Fruit fly (Drosophila melanogaster) whole organism, embryonic: ENCODE measurements around the gene ari-1.
A peak's percentile ranks its signal among the peaks of the same experiment; 100 is the strongest.

Experiments used
- Antp ChIP-seq: fragments of 200-800 bp; sonication (Bioruptor generic); optimal IDR thresholded peaks from 3 replicates; lab custom pipeline; 2016; ENCODE audit warnings: missing biosample characterization, missing genetic modification characterization
- B-H2 ChIP-seq: fragments of 200-800 bp; sonication (Bioruptor generic); optimal IDR thresholded peaks from 2 replicates; lab custom pipeline; 2018; ENCODE audit warnings: missing biosample characterization, mild to moderate bottlenecking, missing genetic modification characterization
- CG10321 ChIP-seq: fragments of 200-800 bp; sonication (Bioruptor generic); IDR thresholded peaks from 2 replicates; pipeline ENCODE4 v1.3.6; 2022; ENCODE audit warnings: missing biosample characterization, missing genetic modification characterization
- CG10462 ChIP-seq: fragments of 200-800 bp; sonication (Bioruptor generic); optimal IDR thresholded peaks from 2 replicates; lab custom pipeline; 2016; ENCODE audit warnings: missing biosample characterization, missing genetic modification characterization
- CG10543 ChIP-seq: fragments of 200-800 bp; sonication (Bioruptor generic); optimal IDR thresholded peaks from 3 replicates; lab custom pipeline; 2017; ENCODE audit warnings: missing biosample characterization, mild to moderate bottlenecking, missing genetic modification characterization, moderate library complexity
- CG10565 ChIP-seq: fragments of 200-800 bp; sonication (Bioruptor generic); optimal IDR thresholded peaks from 3 replicates; lab custom pipeline; 2016; ENCODE audit warnings: missing biosample characterization, mild to moderate bottlenecking, missing genetic modification characterization
- CG10654 ChIP-seq: fragments of 200-800 bp; sonication (Bioruptor generic); optimal IDR thresholded peaks from 2 replicates; lab custom pipeline; 2016; ENCODE audit warnings: missing biosample characterization, missing genetic modification characterization
- CG10979 ChIP-seq: fragments of 200-800 bp; sonication (Bioruptor generic); optimal IDR thresholded peaks from 2 replicates; lab custom pipeline; 2018; ENCODE audit warnings: missing biosample characterization, mild to moderate bottlenecking, missing genetic modification characterization, moderate library complexity
- CG11093 ChIP-seq: fragments of 200-800 bp; sonication (Bioruptor generic); IDR thresholded peaks from 3 replicates; pipeline ENCODE4 v1.3.6; 2022; ENCODE audit warnings: missing biosample characterization, missing genetic modification characterization
- CG11560 ChIP-seq: fragments of 200-800 bp; sonication (Bioruptor generic); IDR thresholded peaks from 3 replicates; pipeline ENCODE4 v1.3.6; 2022; ENCODE audit warnings: missing biosample characterization, missing genetic modification characterization
- CG12155 ChIP-seq: fragments of 200-800 bp; sonication (Bioruptor generic); optimal IDR thresholded peaks from 3 replicates; lab custom pipeline; 2016; ENCODE audit warnings: missing biosample characterization, missing genetic modification characterization
- CG12236 ChIP-seq: fragments of 200-800 bp; sonication (Bioruptor generic); optimal IDR thresholded peaks from 2 replicates; lab custom pipeline; 2016; ENCODE audit warnings: missing biosample characterization, missing genetic modification characterization
- CG12942 ChIP-seq: fragments of 200-800 bp; sonication (Bioruptor generic); optimal IDR thresholded peaks from 3 replicates; lab custom pipeline; 2016; ENCODE audit warnings: missing biosample characterization, missing genetic modification characterization
- CG13296 ChIP-seq: fragments of 200-800 bp; sonication (Bioruptor generic); optimal IDR thresholded peaks from 3 replicates; lab custom pipeline; 2018; ENCODE audit warnings: missing biosample characterization, mild to moderate bottlenecking, missing genetic modification characterization
- CG14441 ChIP-seq: fragments of 200-800 bp; sonication (Bioruptor generic); IDR thresholded peaks from 2 replicates; pipeline ENCODE4 v1.3.6; 2022; ENCODE audit warnings: missing biosample characterization, missing genetic modification characterization
- CG17328 ChIP-seq: fragments of 200-800 bp; sonication (Bioruptor generic); IDR thresholded peaks from 2 replicates; pipeline ENCODE4 v1.3.6; 2022; ENCODE audit warnings: missing biosample characterization, missing genetic modification characterization
- CG17361 ChIP-seq: fragments of 200-800 bp; sonication (Bioruptor generic); IDR thresholded peaks from 3 replicates; pipeline ENCODE4 v1.3.6; 2022; ENCODE audit warnings: missing biosample characterization, missing genetic modification characterization
- CG1792 ChIP-seq: fragments of 200-800 bp; sonication (Bioruptor generic); optimal IDR thresholded peaks from 2 replicates; lab custom pipeline; 2016; ENCODE audit warnings: missing biosample characterization, missing genetic modification characterization
- CG30020 ChIP-seq: fragments of 200-800 bp; optimal IDR thresholded peaks from 2 replicates; lab custom pipeline; 2019; ENCODE audit warnings: missing biosample characterization, mild to moderate bottlenecking, missing genetic modification characterization, moderate library complexity
- CG33213 ChIP-seq: fragments of 200-800 bp; sonication (Bioruptor generic); optimal IDR thresholded peaks from 3 replicates; lab custom pipeline; 2016; ENCODE audit warnings: missing biosample characterization, missing genetic modification characterization
- CG42726 ChIP-seq: fragments of 200-800 bp; sonication (Bioruptor generic); IDR thresholded peaks from 2 replicates; pipeline ENCODE4 v1.3.6; 2022; ENCODE audit warnings: missing biosample characterization, missing genetic modification characterization; ENCODE audit not compliant: partially characterized antibody
- CG5180 ChIP-seq: fragments of 200-800 bp; sonication (Bioruptor generic); optimal IDR thresholded peaks from 3 replicates; lab custom pipeline; 2017; ENCODE audit warnings: missing biosample characterization, missing genetic modification characterization, mild to moderate bottlenecking, moderate library complexity, missing genetic modification reagents
- CG6765 ChIP-seq: fragments of 200-800 bp; sonication (Bioruptor generic); optimal IDR thresholded peaks from 3 replicates; lab custom pipeline; 2017; ENCODE audit warnings: missing biosample characterization, mild to moderate bottlenecking, missing genetic modification characterization
- CG6854 ChIP-seq: fragments of 200-800 bp; sonication (Bioruptor generic); optimal IDR thresholded peaks from 3 replicates; lab custom pipeline; 2017; ENCODE audit warnings: missing biosample characterization, mild to moderate bottlenecking, missing genetic modification characterization
- CG8359 ChIP-seq: fragments of 200-800 bp; sonication (Bioruptor generic); optimal IDR thresholded peaks from 2 replicates; lab custom pipeline; 2017; ENCODE audit warnings: missing biosample characterization, mild to moderate bottlenecking, missing genetic modification characterization, borderline replicate concordance
- CG9437 ChIP-seq: fragments of 200-800 bp; sonication (Bioruptor generic); optimal IDR thresholded peaks from 2 replicates; lab custom pipeline; 2018; ENCODE audit warnings: missing biosample characterization, mild to moderate bottlenecking, missing genetic modification characterization
- CG9797 ChIP-seq: fragments of 200-800 bp; sonication (Bioruptor generic); optimal IDR thresholded peaks from 3 replicates; lab custom pipeline; 2018; ENCODE audit warnings: missing biosample characterization, mild to moderate bottlenecking, missing genetic modification characterization
- Dbx ChIP-seq: fragments of 200-800 bp; sonication (Bioruptor generic); IDR thresholded peaks from 3 replicates; pipeline ENCODE4 v1.3.6; 2022; ENCODE audit warnings: missing biosample characterization, missing genetic modification characterization
- Dp ChIP-seq: fragments of 200-800 bp; sonication (Bioruptor generic); optimal IDR thresholded peaks from 2 replicates; lab custom pipeline; 2018; ENCODE audit warnings: missing biosample characterization, mild to moderate bottlenecking, missing genetic modification characterization, moderate library complexity
- HLH4C ChIP-seq: fragments of 200-800 bp; sonication (Bioruptor generic); IDR thresholded peaks from 3 replicates; pipeline ENCODE4 v1.3.6; 2022; ENCODE audit warnings: missing biosample characterization, missing genetic modification characterization; ENCODE audit not compliant: partially characterized antibody
- HmgD ChIP-seq: fragments of 200-800 bp; sonication (Bioruptor generic); optimal IDR thresholded peaks from 3 replicates; lab custom pipeline; 2016; ENCODE audit warnings: missing biosample characterization, missing genetic modification characterization
- Hr39 ChIP-seq: fragments of >200 bp; optimal IDR thresholded peaks from 2 replicates; lab custom pipeline; 2017
- Myb ChIP-seq: fragments of 200-800 bp; sonication (Bioruptor generic); optimal IDR thresholded peaks from 2 replicates; lab custom pipeline; 2016; ENCODE audit warnings: missing biosample characterization, missing genetic modification characterization
- Nf-YC ChIP-seq: fragments of 200-800 bp; optimal IDR thresholded peaks from 3 replicates; lab custom pipeline; 2019; ENCODE audit warnings: missing biosample characterization, mild to moderate bottlenecking, missing genetic modification characterization, moderate library complexity
- Oaz ChIP-seq: fragments of 200-800 bp; sonication (Bioruptor generic); IDR thresholded peaks from 2 replicates; pipeline ENCODE4 v1.3.6; 2022; ENCODE audit warnings: missing biosample characterization, missing genetic modification characterization
- Optix ChIP-seq: fragments of 200-800 bp; sonication (Bioruptor generic); IDR thresholded peaks from 3 replicates; pipeline ENCODE4 v1.3.6; 2022; ENCODE audit warnings: missing biosample characterization, missing genetic modification characterization
- Pdp1 ChIP-seq, 2 experiments: fragments of 200-800 bp; sonication (Bioruptor generic); optimal IDR thresholded peaks; 3 replicates each; lab custom pipeline; 2016; ENCODE audit warnings: missing biosample characterization in 2 of 2, missing genetic modification characterization in 2 of 2, mild to moderate bottlenecking in 1 of 2, moderate library complexity in 1 of 2
- Vsx1 ChIP-seq: fragments of 200-800 bp; sonication (Bioruptor generic); optimal IDR thresholded peaks from 2 replicates; lab custom pipeline; 2017; ENCODE audit warnings: missing biosample characterization, mild to moderate bottlenecking, missing genetic modification characterization, missing genetic modification reagents
- YL-1 ChIP-seq: fragments of 200-800 bp; sonication (Bioruptor generic); optimal IDR thresholded peaks from 3 replicates; lab custom pipeline; 2017; ENCODE audit warnings: missing biosample characterization, mild to moderate bottlenecking, missing genetic modification characterization
- chif ChIP-seq, 2 experiments: fragments of 200-800 bp; sonication (Bioruptor generic); optimal IDR thresholded peaks; 3 replicates each; lab custom pipeline; 2016; ENCODE audit warnings: missing biosample characterization in 2 of 2, missing genetic modification characterization in 2 of 2
- crol ChIP-seq: fragments of 200-800 bp; sonication (Bioruptor generic); IDR thresholded peaks from 2 replicates; pipeline ENCODE4 v1.3.6; 2022; ENCODE audit warnings: missing biosample characterization, missing genetic modification characterization
- dysf ChIP-seq: fragments of 200-800 bp; sonication (Bioruptor generic); IDR thresholded peaks from 3 replicates; pipeline ENCODE4 v1.3.6; 2022; ENCODE audit warnings: missing biosample characterization, missing genetic modification characterization
- fd3F ChIP-seq: fragments of 200-800 bp; sonication (Bioruptor generic); optimal IDR thresholded peaks from 2 replicates; lab custom pipeline; 2018; ENCODE audit warnings: missing biosample characterization, mild to moderate bottlenecking, missing genetic modification characterization, moderate library complexity
- gt ChIP-seq: fragments of 200-800 bp; sonication (Bioruptor generic); IDR thresholded peaks from 2 replicates; pipeline ENCODE4 v1.3.6; 2022; ENCODE audit warnings: missing biosample characterization, missing genetic modification characterization
- nerfin-1 ChIP-seq: fragments of 200-800 bp; sonication (Bioruptor generic); optimal IDR thresholded peaks from 3 replicates; lab custom pipeline; 2019; ENCODE audit warnings: missing biosample characterization, mild to moderate bottlenecking, missing genetic modification characterization, moderate library complexity
- onecut ChIP-seq: fragments of 200-800 bp; sonication (Bioruptor generic); IDR thresholded peaks from 2 replicates; pipeline ENCODE4 v1.3.6; 2022; ENCODE audit warnings: missing biosample characterization, missing genetic modification characterization
- peb ChIP-seq: fragments of 200-800 bp; sonication (Bioruptor generic); IDR thresholded peaks from 2 replicates; pipeline ENCODE4 v1.3.6; 2022; ENCODE audit warnings: missing biosample characterization, missing genetic modification characterization
- pita ChIP-seq: fragments of 200-800 bp; sonication (Bioruptor generic); optimal IDR thresholded peaks from 2 replicates; lab custom pipeline; 2017; ENCODE audit warnings: missing biosample characterization, mild to moderate bottlenecking, missing genetic modification characterization
- trh ChIP-seq: fragments of 200-800 bp; sonication (Bioruptor generic); optimal IDR thresholded peaks from 2 replicates; lab custom pipeline; 2016; ENCODE audit warnings: missing biosample characterization, missing genetic modification characterization
- unpg ChIP-seq: fragments of 200-800 bp; sonication (Bioruptor generic); optimal IDR thresholded peaks from 3 replicates; lab custom pipeline; 2018; ENCODE audit warnings: missing biosample characterization, mild to moderate bottlenecking, missing genetic modification characterization, moderate library complexity
- wdn ChIP-seq: fragments of 200-800 bp; sonication (Bioruptor generic); IDR thresholded peaks from 2 replicates; pipeline ENCODE4 v1.3.6; 2022; ENCODE audit warnings: missing biosample characterization, missing genetic modification characterization

The ari-1 gene

DNA sequence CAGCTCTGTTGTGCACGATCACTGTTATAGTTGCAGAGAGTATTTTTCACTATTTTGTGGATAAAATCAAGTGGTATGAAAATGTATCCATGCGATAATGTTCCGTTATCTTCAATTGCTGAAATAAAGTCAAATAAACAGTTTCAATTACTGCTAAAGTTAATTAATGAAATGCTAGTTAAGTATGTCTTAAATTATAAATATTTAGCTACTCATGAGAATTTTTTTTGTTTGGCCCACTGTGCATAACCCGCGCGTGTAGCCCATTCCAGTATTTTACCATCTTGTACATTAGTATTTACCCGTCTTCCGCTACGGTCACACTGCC lies 52.1 kb downstream of the ari-1 start, which contains the start of gene Ada3 (continued):
- TF ChIP-seq Antp (GFP tag; lab: Kevin White, UChicago) (peak; percentile 65), Hr39 (lab: Kevin White, UChicago) (no peak), crol (GFP tag; lab: Robert Waterston, UW) (no peak), Nf-YC (tag; lab: Kevin White, UChicago) (peak; percentile 68), CG5180 (GFP tag; lab: Kevin White, UChicago) (no peak), CG10979 (peak; percentile 57), CG30020 (tag; lab: Kevin White, UChicago) (peak; percentile 69), CG13296 (GFP tag; lab: Kevin White, UChicago) (peak; percentile 66), CG10565 (GFP tag; lab: Kevin White, UChicago) (no peak), CG17328 (peak; percentile 67), B-H2 (GFP tag; lab: Kevin White, UChicago) (peak; percentile 59), pita (GFP tag; lab: Kevin White, UChicago) (no peak), CG11093 (peak; percentile 50; the same call in 1 of the 3 replicates), dysf (peak; percentile 78), fd3F (peak; percentile 46), YL-1 (peak; percentile 44), unpg (peak; percentile 71), CG1792 (GFP tag; lab: Kevin White, UChicago) (peak; percentile 61), HLH4C (GFP tag; lab: Robert Waterston, UW) (no peak), CG10543 (GFP tag; lab: Kevin White, UChicago) (peak; percentile 81), Dbx (peak; percentile 74; the same call in 2 of the 3 replicates), trh (GFP tag; lab: Kevin White, UChicago) (peak; percentile 17), wdn (GFP tag; lab: Robert Waterston, UW) (0 out of 2 replicates have a peak, but pooled peaks have one; percentile 23), chif (GFP tag; optimal IDR thresholded peaks at IDR 0.05; lab: Kevin White, UChicago) (peak; percentile 64 to 67), CG14441 (GFP tag; lab: Robert Waterston, UW) (peak; percentile 54; the same call in 1 of the 2 replicates), CG9437 (GFP tag; lab: Kevin White, UChicago) (peak; percentile 51), CG33213 (GFP tag; lab: Kevin White, UChicago) (peak; percentile 53), CG12942 (GFP tag; lab: Kevin White, UChicago) (peak; percentile 66), CG9797 (GFP tag; lab: Kevin White, UChicago) (peak; percentile 74), CG12236 (peak; percentile 35), Dp (GFP tag; lab: Kevin White, UChicago) (peak; percentile 44), Myb (GFP tag; lab: Kevin White, UChicago) (peak; percentile 45), Vsx1 (peak; percentile 29), CG6765 (GFP tag; lab: Kevin White, UChicago) (peak; percentile 48), CG8359 (GFP tag; lab: Kevin White, UChicago) (peak; percentile 18), onecut (GFP tag; lab: Robert Waterston, UW) (peak; percentile 37; the same call in 1 of the 2 replicates), HmgD (GFP tag; lab: Kevin White, UChicago) (no peak), CG17361 (GFP tag; lab: Robert Waterston, UW) (peak; percentile 79), CG10462 (peak; percentile 51), CG10654 (GFP tag; lab: Kevin White, UChicago) (peak; percentile 52), peb (peak; percentile 48; the same call in 1 of the 2 replicates), CG42726 (no peak), gt (GFP tag; lab: Robert Waterston, UW) (no peak), CG11560 (tag; lab: Robert Waterston, UW) (no peak), Optix (GFP tag; lab: Robert Waterston, UW) (no peak; the same call in 2 of the 3 replicates), CG12155 (GFP tag; lab: Kevin White, UChicago) (peak; percentile 82), nerfin-1 (tag; lab: Kevin White, UChicago) (peak; percentile 67), CG6854 (GFP tag; lab: Kevin White, UChicago) (no peak), Oaz (GFP tag; lab: Robert Waterston, UW) (peak; percentile 57), Pdp1 (GFP tag; optimal IDR thresholded peaks at IDR 0.05; lab: Kevin White, UChicago) (peak; percentile 67 to 80), CG10321 (GFP tag; lab: Robert Waterston, UW) (no peak)
